Worm (Caenorhabditis elegans) whole organism, midembryonic: Measurements from ENCODE around the gene wht-3.

ENCODE experiments used
- T22C8.4 ChIP-seq: fragments of 200-800 bp; sonication (Bioruptor generic); IDR thresholded peaks from 2 replicates; pipeline ENCODE4 v1.3.6; 2022; ENCODE audit warnings: missing genetic modification characterization, missing compliant biosample characterization
- cog-1 ChIP-seq: sonication (generic microtip); optimal IDR thresholded peaks from 2 replicates; lab custom pipeline; 2016; ENCODE audit warnings: missing genetic modification characterization, missing compliant biosample characterization
- klf-2 ChIP-seq: fragments of 200-800 bp; sonication (Bioruptor generic); conservative IDR thresholded peaks from 2 replicates; pipeline ENCODE4 v1.3.6; 2022; ENCODE audit warnings: missing genetic modification reagents, missing genetic modification characterization, missing compliant biosample characterization
- med-1 ChIP-seq: sonication (generic microtip); optimal IDR thresholded peaks from 2 replicates; lab custom pipeline; 2017; ENCODE audit warnings: missing genetic modification characterization, mild to moderate bottlenecking, missing compliant biosample characterization, antibody characterized with exemption, missing genetic modification reagents; ENCODE audit not compliant: insufficient read depth
- ref-1 ChIP-seq: fragments of 200-800 bp; sonication (Bioruptor generic); conservative IDR thresholded peaks from 2 replicates; pipeline ENCODE4 v1.3.6; 2022; ENCODE audit warnings: missing genetic modification reagents, missing genetic modification characterization, missing compliant biosample characterization
- tab-1 ChIP-seq: fragments of 200-800 bp; sonication (Bioruptor generic); IDR thresholded peaks from 2 replicates; pipeline ENCODE4 v1.3.6; 2022; ENCODE audit warnings: missing genetic modification characterization, missing compliant biosample characterization
- ztf-23 ChIP-seq: fragments of 200-800 bp; sonication (Bioruptor generic); IDR thresholded peaks from 2 replicates; pipeline ENCODE4 v1.3.6; 2022; ENCODE audit warnings: missing genetic modification reagents, missing genetic modification characterization, missing compliant biosample characterization

ce11 chrIII:4160937-4161336 lies 9.5 kb upstream of the wht-3 start, which contains the start of gene C01G12.16:
- TF ChIP-seq ref-1 (GFP tag; lab: Robert Waterston, UW) (no peak), med-1 (GFP tag; lab: Kevin White, UChicago) (no peak), T22C8.4 (no peak), ztf-23 (no peak), tab-1 (no peak), cog-1 (no peak), klf-2 (GFP tag; lab: Robert Waterston, UW) (no peak)
